Fruit fly (Drosophila melanogaster) whole organism, embryonic: ENCODE data around the gene rogdi.

Experiments
- Atf3 ChIP-seq: fragments of 200-800 bp; sonication (Bioruptor generic); optimal IDR thresholded peaks from 3 replicates; lab custom pipeline; 2016; ENCODE audit warnings: missing biosample characterization, missing genetic modification characterization
- Bgb ChIP-seq: fragments of 200-800 bp; sonication (Bioruptor generic); IDR thresholded peaks from 2 replicates; pipeline ENCODE4 v1.3.6; 2022; ENCODE audit warnings: missing biosample characterization, missing genetic modification characterization; ENCODE audit not compliant: partially characterized antibody
- BtbVII ChIP-seq: fragments of 200-800 bp; sonication (Bioruptor generic); optimal IDR thresholded peaks from 3 replicates; lab custom pipeline; 2017; ENCODE audit warnings: missing biosample characterization, mild to moderate bottlenecking, missing genetic modification characterization
- CG10147 ChIP-seq: fragments of 200-800 bp; sonication (Bioruptor generic); optimal IDR thresholded peaks from 2 replicates; lab custom pipeline; 2019; ENCODE audit warnings: missing biosample characterization, mild to moderate bottlenecking, missing genetic modification characterization, moderate library complexity
- CG10321 ChIP-seq: fragments of 200-800 bp; sonication (Bioruptor generic); IDR thresholded peaks from 2 replicates; pipeline ENCODE4 v1.3.6; 2022; ENCODE audit warnings: missing biosample characterization, missing genetic modification characterization
- CG10543 ChIP-seq: fragments of 200-800 bp; sonication (Bioruptor generic); optimal IDR thresholded peaks from 3 replicates; lab custom pipeline; 2017; ENCODE audit warnings: missing biosample characterization, mild to moderate bottlenecking, missing genetic modification characterization, moderate library complexity
- CG11560 ChIP-seq: fragments of 200-800 bp; sonication (Bioruptor generic); IDR thresholded peaks from 3 replicates; pipeline ENCODE4 v1.3.6; 2022; ENCODE audit warnings: missing biosample characterization, missing genetic modification characterization
- CG12769 ChIP-seq: fragments of 200-800 bp; sonication (Bioruptor generic); optimal IDR thresholded peaks from 2 replicates; lab custom pipeline; 2019; ENCODE audit warnings: missing biosample characterization, mild to moderate bottlenecking, missing genetic modification characterization, moderate library complexity
- CG13894 ChIP-seq: fragments of 200-800 bp; sonication (Bioruptor generic); optimal IDR thresholded peaks from 3 replicates; lab custom pipeline; 2018; ENCODE audit warnings: missing biosample characterization, mild to moderate bottlenecking, missing genetic modification characterization, moderate library complexity
- CG14441 ChIP-seq: fragments of 200-800 bp; sonication (Bioruptor generic); IDR thresholded peaks from 2 replicates; pipeline ENCODE4 v1.3.6; 2022; ENCODE audit warnings: missing biosample characterization, missing genetic modification characterization
- CG14965 ChIP-seq: fragments of 200-800 bp; sonication (Bioruptor generic); optimal IDR thresholded peaks from 2 replicates; lab custom pipeline; 2016; ENCODE audit warnings: missing biosample characterization, missing genetic modification characterization, borderline replicate concordance
- CG15696 ChIP-seq: fragments of 200-800 bp; sonication (Bioruptor generic); optimal IDR thresholded peaks from 2 replicates; lab custom pipeline; 2019; ENCODE audit warnings: missing biosample characterization, mild to moderate bottlenecking, missing genetic modification characterization, moderate library complexity
- CG18262 ChIP-seq: fragments of 200-800 bp; optimal IDR thresholded peaks from 3 replicates; lab custom pipeline; 2019; ENCODE audit warnings: missing biosample characterization, mild to moderate bottlenecking, missing genetic modification characterization, moderate library complexity
- CG3847 ChIP-seq: fragments of 200-800 bp; sonication (Bioruptor generic); IDR thresholded peaks from 2 replicates; pipeline ENCODE4 v1.3.6; 2022; ENCODE audit warnings: missing biosample characterization, missing genetic modification characterization
- CG6175 ChIP-seq: fragments of 200-800 bp; sonication (Bioruptor generic); IDR thresholded peaks from 3 replicates; pipeline ENCODE4 v1.3.6; 2022; ENCODE audit warnings: missing biosample characterization, missing genetic modification characterization
- CG6689 ChIP-seq: fragments of 200-800 bp; sonication (Bioruptor generic); IDR thresholded peaks from 2 replicates; pipeline ENCODE4 v1.3.6; 2022; ENCODE audit warnings: missing biosample characterization, missing genetic modification characterization
- CG7928 ChIP-seq: fragments of 200-800 bp; sonication (Bioruptor generic); optimal IDR thresholded peaks from 2 replicates; lab custom pipeline; 2017; ENCODE audit warnings: missing biosample characterization, mild to moderate bottlenecking, missing genetic modification characterization
- CTCF ChIP-seq: fragments of 200-800 bp; sonication (Bioruptor generic); optimal IDR thresholded peaks from 2 replicates; lab custom pipeline; 2017; ENCODE audit warnings: missing biosample characterization, mild to moderate bottlenecking, missing genetic modification characterization, moderate library complexity
- Deaf1 ChIP-seq: fragments of 200-800 bp; optimal IDR thresholded peaks from 3 replicates; lab custom pipeline; 2019; ENCODE audit warnings: missing biosample characterization, mild to moderate bottlenecking, missing genetic modification characterization, moderate library complexity
- Drgx ChIP-seq: fragments of 200-800 bp; sonication (Bioruptor generic); IDR thresholded peaks from 2 replicates; pipeline ENCODE4 v1.3.6; 2022; ENCODE audit warnings: missing biosample characterization, missing genetic modification characterization
- Ets65A ChIP-seq: fragments of 200-800 bp; sonication (Bioruptor generic); peaks from one replicate; lab custom pipeline; 2016; ENCODE audit warnings: missing biosample characterization, missing genetic modification characterization
- Fer1 ChIP-seq: fragments of 200-800 bp; sonication (Bioruptor generic); optimal IDR thresholded peaks from 2 replicates; lab custom pipeline; 2017; ENCODE audit warnings: missing biosample characterization, mild to moderate bottlenecking, missing genetic modification characterization
- Gsc ChIP-seq: fragments of 200-800 bp; sonication (Bioruptor generic); IDR thresholded peaks from 2 replicates; pipeline ENCODE4 v1.3.6; 2022; ENCODE audit warnings: missing biosample characterization, missing genetic modification characterization
- H2.0 ChIP-seq: fragments of 200-800 bp; sonication (Bioruptor generic); IDR thresholded peaks from 2 replicates; pipeline ENCODE4 v1.3.6; 2022; ENCODE audit warnings: missing biosample characterization, missing genetic modification characterization
- Pdp1 ChIP-seq, 2 experiments: fragments of 200-800 bp; sonication (Bioruptor generic); optimal IDR thresholded peaks; 3 replicates each; lab custom pipeline; 2016; ENCODE audit warnings: missing biosample characterization in 2 of 2, missing genetic modification characterization in 2 of 2, mild to moderate bottlenecking in 1 of 2, moderate library complexity in 1 of 2
- ara ChIP-seq: fragments of 200-800 bp; sonication (Bioruptor generic); IDR thresholded peaks from 2 replicates; pipeline ENCODE4 v1.3.6; 2022; ENCODE audit warnings: missing biosample characterization, missing genetic modification characterization
- ato ChIP-seq: fragments of 200-800 bp; sonication (Bioruptor generic); IDR thresholded peaks from 2 replicates; pipeline ENCODE4 v1.3.6; 2022; ENCODE audit warnings: missing biosample characterization, missing genetic modification characterization; ENCODE audit not compliant: partially characterized antibody
- cato ChIP-seq: fragments of 200-800 bp; sonication (Bioruptor generic); optimal IDR thresholded peaks from 2 replicates; lab custom pipeline; 2016; ENCODE audit warnings: missing biosample characterization, missing genetic modification characterization, borderline replicate concordance
- chinmo ChIP-seq: fragments of 200-800 bp; sonication (Bioruptor generic); IDR thresholded peaks from 4 replicates; pipeline ENCODE4 v1.3.6; 2022; ENCODE audit warnings: missing biosample characterization, missing genetic modification characterization; ENCODE audit not compliant: partially characterized antibody
- ci ChIP-seq: fragments of 200-800 bp; sonication (Bioruptor generic); IDR thresholded peaks from 3 replicates; pipeline ENCODE4 v1.3.6; 2022; ENCODE audit warnings: missing biosample characterization, missing genetic modification characterization
- crol ChIP-seq: fragments of 200-800 bp; sonication (Bioruptor generic); IDR thresholded peaks from 2 replicates; pipeline ENCODE4 v1.3.6; 2022; ENCODE audit warnings: missing biosample characterization, missing genetic modification characterization
- kah ChIP-seq: fragments of 200-800 bp; sonication (Bioruptor generic); optimal IDR thresholded peaks from 2 replicates; lab custom pipeline; 2018; ENCODE audit warnings: missing biosample characterization, mild to moderate bottlenecking, missing genetic modification characterization
- lola ChIP-seq, 3 experiments: fragments of >200 bp in 2 of 3; fragments of 200-800 bp in 1 of 3; sonication (Bioruptor generic) in 1 of 3; optimal IDR thresholded peaks; 2 replicates each; lab custom pipeline; 2017 to 2019; ENCODE audit warnings: missing biosample characterization in 3 of 3, missing genetic modification characterization in 3 of 3, mild to moderate bottlenecking in 1 of 3, moderate library complexity in 1 of 3
- nerfin-1 ChIP-seq: fragments of 200-800 bp; sonication (Bioruptor generic); optimal IDR thresholded peaks from 3 replicates; lab custom pipeline; 2019; ENCODE audit warnings: missing biosample characterization, mild to moderate bottlenecking, missing genetic modification characterization, moderate library complexity
- pros ChIP-seq: fragments of 200-800 bp; sonication (Bioruptor generic); optimal IDR thresholded peaks from 3 replicates; lab custom pipeline; 2019; ENCODE audit warnings: missing biosample characterization, mild to moderate bottlenecking, missing genetic modification characterization, moderate library complexity
- repo ChIP-seq: fragments of 200-800 bp; sonication (Bioruptor generic); optimal IDR thresholded peaks from 2 replicates; lab custom pipeline; 2016; ENCODE audit warnings: missing biosample characterization, missing genetic modification characterization
- sd ChIP-seq: fragments of 200-800 bp; sonication (Bioruptor generic); optimal IDR thresholded peaks from 3 replicates; lab custom pipeline; 2018; ENCODE audit warnings: missing biosample characterization, mild to moderate bottlenecking, missing genetic modification characterization, moderate library complexity
- so ChIP-seq: fragments of 200-800 bp; sonication (Bioruptor generic); IDR thresholded peaks from 3 replicates; pipeline ENCODE4 v1.3.6; 2022; ENCODE audit warnings: missing biosample characterization, missing genetic modification characterization
- sr ChIP-seq: fragments of 200-800 bp; sonication (Bioruptor generic); IDR thresholded peaks from 3 replicates; pipeline ENCODE4 v1.3.6; 2022; ENCODE audit warnings: missing biosample characterization, missing genetic modification characterization
- twi ChIP-seq: fragments of 200-800 bp; optimal IDR thresholded peaks from 2 replicates; lab custom pipeline; 2019; ENCODE audit warnings: missing biosample characterization, mild to moderate bottlenecking, missing genetic modification characterization, moderate library complexity
- z ChIP-seq: fragments of 200-800 bp; sonication (Bioruptor generic); IDR thresholded peaks from 3 replicates; pipeline ENCODE4 v1.3.6; 2022; ENCODE audit warnings: missing biosample characterization, missing genetic modification characterization

rogdi gene

dm6 chr3L:17044799-17045198 is 4.5 kb upstream of the rogdi start, which contains the start of gene Pop5 (continued):
- no peak for TF ChIP-seq H2.0

dm6 chr3L:17045431-17046238 is 3.7 kb upstream of the rogdi start, which contains the start of gene TpnC73F:
TpnC73F (plus strand) TSS chr3L:17046063.
- no peak for TF ChIP-seq CG15696 (tag; lab: Kevin White, UChicago)
- peak; percentile 95 for TF ChIP-seq CG10543
- TF ChIP-seq sr (GFP tag; lab: Robert Waterston, UW), result peak; percentile 98
- TF ChIP-seq lola (GFP tag; optimal IDR thresholded peaks at IDR 0.05; lab: Kevin White, UChicago), result no peak
- TF ChIP-seq Pdp1 (GFP tag; optimal IDR thresholded peaks at IDR 0.05; lab: Kevin White, UChicago), result no peak
- 0 out of 2 replicates have a peak, but pooled peaks have one; percentile 22 for TF ChIP-seq Bgb (GFP tag; lab: Robert Waterston, UW)
- 0 out of 3 replicates have a peak, but pooled peaks have one; percentile 49 for TF ChIP-seq ci (GFP tag; lab: Robert Waterston, UW)
- TF ChIP-seq kah (GFP tag; lab: Kevin White, UChicago), result peak; percentile 51
- TF ChIP-seq Fer1 (GFP tag; lab: Kevin White, UChicago), result no peak
- no peak for TF ChIP-seq CG13894 (tag; lab: Kevin White, UChicago)
- TF ChIP-seq twi (tag; lab: Kevin White, UChicago), result peak; percentile 57
- TF ChIP-seq repo, result no peak
- TF ChIP-seq cato (GFP tag; lab: Kevin White, UChicago), result no peak
- TF ChIP-seq Drgx (GFP tag; lab: Robert Waterston, UW), result no peak
- peak; percentile 2 for TF ChIP-seq CG7928 (GFP tag; lab: Kevin White, UChicago)
- 0 out of 4 replicates have a peak, but pooled peaks have one; percentile 42 for TF ChIP-seq chinmo (GFP tag; lab: Robert Waterston, UW)
- TF ChIP-seq so (GFP tag; lab: Robert Waterston, UW), result peak; percentile 67; the same call in 1 of the 3 replicates
- TF ChIP-seq CG11560 (tag; lab: Robert Waterston, UW), result no peak
- TF ChIP-seq H2.0, result no peak
- TF ChIP-seq ato (GFP tag; lab: Robert Waterston, UW), result no peak
- TF ChIP-seq CG3847 (GFP tag; lab: Robert Waterston, UW), result peak; percentile 14; the same call in 1 of the 2 replicates
- no peak for TF ChIP-seq pros (GFP tag; lab: Kevin White, UChicago)
- TF ChIP-seq Gsc (GFP tag; lab: Robert Waterston, UW), result no peak
- TF ChIP-seq CG14965 (GFP tag; lab: Kevin White, UChicago), result no peak
- no peak for TF ChIP-seq CG10147 (GFP tag; lab: Kevin White, UChicago)
- 0 out of 3 replicates have a peak, but pooled peaks have one; percentile 35 for TF ChIP-seq z (GFP tag; lab: Robert Waterston, UW)
- no peak for TF ChIP-seq CG18262 (tag; lab: Kevin White, UChicago)
- TF ChIP-seq nerfin-1 (tag; lab: Kevin White, UChicago), result no peak
- TF ChIP-seq CG6689, result no peak
- TF ChIP-seq CG12769, result peak; percentile 96
- 0 out of 2 replicates have a peak, but pooled peaks have one; percentile 23 for TF ChIP-seq CG14441 (GFP tag; lab: Robert Waterston, UW)
- peak; percentile 11 for TF ChIP-seq Ets65A
- TF ChIP-seq ara (GFP tag; lab: Robert Waterston, UW), result no peak
- TF ChIP-seq Atf3 (GFP tag; lab: Kevin White, UChicago), result no peak
- TF ChIP-seq CG6175 (GFP tag; lab: Robert Waterston, UW), result peak; percentile 59; the same call in 1 of the 3 replicates
- TF ChIP-seq CTCF, result no peak
- TF ChIP-seq Deaf1 (tag; lab: Kevin White, UChicago), result peak; percentile 91
- no peak for TF ChIP-seq CG10321 (GFP tag; lab: Robert Waterston, UW)
- TF ChIP-seq BtbVII (GFP tag; lab: Kevin White, UChicago), result no peak
- TF ChIP-seq crol (GFP tag; lab: Robert Waterston, UW), result peak; percentile 59; the same call in 1 of the 2 replicates
- peak; percentile 78 for TF ChIP-seq sd (tag; lab: Kevin White, UChicago)
- TF ChIP-seq, all 482 proteins: peak for 18
